Worm (Caenorhabditis elegans) whole organism, L4 larva: ENCODE results near the gene ZK180.6.
A peak's percentile ranks its signal among the peaks of the same experiment; 100 is the strongest.

Source experiments
- F10B5.3 ChIP-seq: sonication (generic microtip); optimal IDR thresholded peaks from 2 replicates; lab custom pipeline; 2016; ENCODE audit warnings: mild to moderate bottlenecking, missing genetic modification characterization, missing compliant biosample characterization
- F44E2.7 ChIP-seq: fragments of 200-800 bp; sonication (Bioruptor generic); IDR thresholded peaks from 2 replicates; pipeline ENCODE4 v2.1.2; 2022; ENCODE audit warnings: missing genetic modification characterization, missing compliant biosample characterization
- R02D3.7 ChIP-seq: fragments of 150-350 bp; sonication (generic microtip); optimal IDR thresholded peaks from 3 replicates; lab custom pipeline; 2014; ENCODE audit warnings: missing biosample characterization, missing genetic modification characterization
- Y105C5A.15 ChIP-seq: fragments of 200-800 bp; sonication (Bioruptor generic); IDR thresholded peaks from 2 replicates; pipeline ENCODE4 v1.3.6; 2022; ENCODE audit warnings: missing genetic modification characterization, missing compliant biosample characterization
- Y5F2A.4 ChIP-seq: fragments of 200-800 bp; sonication (Bioruptor generic); optimal IDR thresholded peaks from 2 replicates; lab custom pipeline; 2018; ENCODE audit warnings: mild to moderate bottlenecking, missing genetic modification characterization, missing compliant biosample characterization
- aly-2 ChIP-seq: sonication (generic microtip); optimal IDR thresholded peaks from 2 replicates; lab custom pipeline; 2018; ENCODE audit warnings: missing biosample characterization, missing genetic modification characterization
- arid-1 ChIP-seq: fragments of 200-800 bp; sonication (Bioruptor generic); conservative IDR thresholded peaks from 2 replicates; pipeline ENCODE4 v1.3.6; 2022; ENCODE audit warnings: missing genetic modification reagents, missing genetic modification characterization, missing compliant biosample characterization
- ceh-62 ChIP-seq: sonication (generic microtip); optimal IDR thresholded peaks from 2 replicates; lab custom pipeline; 2017; ENCODE audit warnings: missing biosample characterization, missing genetic modification characterization
- cey-2 ChIP-seq: sonication (generic microtip); optimal IDR thresholded peaks from 3 replicates; lab custom pipeline; 2017; ENCODE audit warnings: missing genetic modification characterization, mild to moderate bottlenecking, missing compliant biosample characterization, antibody characterized with exemption, borderline replicate concordance; ENCODE audit not compliant: insufficient read depth
- daf-12 ChIP-seq: fragments of 150-350 bp; optimal IDR thresholded peaks from 2 replicates; lab custom pipeline; 2014; ENCODE audit warnings: missing biosample characterization, missing genetic modification reagents, missing genetic modification characterization
- daf-16 ChIP-seq, 3 experiments: sonication (generic microtip); optimal IDR thresholded peaks; 2 replicates each; lab custom pipeline; 2016 to 2017; ENCODE audit warnings: missing genetic modification characterization in 3 of 3, missing genetic modification reagents in 3 of 3, mild to moderate bottlenecking in 2 of 3, missing compliant biosample characterization in 2 of 3, missing biosample characterization in 1 of 3, moderate library complexity in 1 of 3
- daf-19 ChIP-seq: fragments of 200-800 bp; sonication (Bioruptor generic); conservative IDR thresholded peaks from 2 replicates; pipeline ENCODE4 v1.3.6; 2022; ENCODE audit warnings: missing genetic modification characterization, missing compliant biosample characterization
- daf-8 ChIP-seq: fragments of 200-800 bp; sonication (Bioruptor generic); IDR thresholded peaks from 2 replicates; pipeline ENCODE4 v1.3.6; 2022; ENCODE audit warnings: missing genetic modification characterization, missing compliant biosample characterization
- dmd-8 ChIP-seq: fragments of 200-800 bp; sonication (Bioruptor generic); IDR thresholded peaks from 2 replicates; pipeline ENCODE4 v1.3.6; 2022; ENCODE audit warnings: missing genetic modification characterization, missing compliant biosample characterization
- dpl-1 ChIP-seq: fragments of 150-350 bp; optimal IDR thresholded peaks from 2 replicates; lab custom pipeline; 2014; ENCODE audit warnings: missing biosample characterization, missing genetic modification reagents, missing genetic modification characterization
- duxl-1 ChIP-seq: sonication (generic microtip); optimal IDR thresholded peaks from 2 replicates; lab custom pipeline; 2016; ENCODE audit warnings: mild to moderate bottlenecking, missing genetic modification characterization, moderate library complexity, missing compliant biosample characterization; ENCODE audit not compliant: poor library complexity
- dve-1 ChIP-seq: sonication (generic microtip); optimal IDR thresholded peaks from 2 replicates; lab custom pipeline; 2017; ENCODE audit warnings: antibody characterized with exemption, mild to moderate bottlenecking, missing genetic modification characterization, missing compliant biosample characterization; ENCODE audit not compliant: insufficient read depth
- fkh-10 ChIP-seq: fragments of 150-350 bp; optimal IDR thresholded peaks from 2 replicates; lab custom pipeline; 2014; ENCODE audit warnings: missing biosample characterization, missing genetic modification reagents, missing genetic modification characterization
- fos-1 ChIP-seq: fragments of 150-350 bp; optimal IDR thresholded peaks from 2 replicates; lab custom pipeline; 2014; ENCODE audit warnings: missing biosample characterization, missing genetic modification characterization
- hlh-11 ChIP-seq: fragments of 200-800 bp; sonication (Bioruptor generic); optimal IDR thresholded peaks from 2 replicates; lab custom pipeline; 2018; ENCODE audit warnings: mild to moderate bottlenecking, missing genetic modification characterization, missing compliant biosample characterization
- hlh-30 ChIP-seq: sonication (generic microtip); optimal IDR thresholded peaks from 2 replicates; lab custom pipeline; 2017; ENCODE audit warnings: antibody characterized with exemption, mild to moderate bottlenecking, missing genetic modification characterization, missing compliant biosample characterization; ENCODE audit not compliant: insufficient read depth
- jun-1 ChIP-seq: fragments of 150-350 bp; optimal IDR thresholded peaks from 2 replicates; lab custom pipeline; 2014; ENCODE audit warnings: missing biosample characterization, missing genetic modification reagents, missing genetic modification characterization
- lin-13 ChIP-seq: fragments of 150-350 bp; optimal IDR thresholded peaks from 2 replicates; lab custom pipeline; 2014; ENCODE audit warnings: missing biosample characterization, missing genetic modification reagents, missing genetic modification characterization
- lin-15B ChIP-seq: fragments of 150-350 bp; sonication (generic microtip); optimal IDR thresholded peaks from 3 replicates; lab custom pipeline; 2014; ENCODE audit warnings: missing biosample characterization, missing genetic modification characterization
- lin-39 ChIP-seq: fragments of 150-350 bp; optimal IDR thresholded peaks from 2 replicates; lab custom pipeline; 2014; ENCODE audit warnings: missing biosample characterization, missing genetic modification reagents, missing genetic modification characterization
- lir-3 ChIP-seq: sonication (generic microtip); optimal IDR thresholded peaks from 2 replicates; lab custom pipeline; 2016; ENCODE audit warnings: mild to moderate bottlenecking, missing genetic modification characterization, missing compliant biosample characterization
- mep-1 ChIP-seq: fragments of 150-350 bp; sonication (generic microtip); optimal IDR thresholded peaks from 3 replicates; lab custom pipeline; 2014; ENCODE audit warnings: missing biosample characterization, missing genetic modification characterization
- mes-2 ChIP-seq: sonication (generic microtip); optimal IDR thresholded peaks from 2 replicates; lab custom pipeline; 2016; ENCODE audit warnings: missing genotype, mild to moderate bottlenecking, missing genetic modification characterization, missing compliant biosample characterization; ENCODE audit not compliant: poor library complexity, severe bottlenecking
- mxl-3 ChIP-seq: fragments of 200-800 bp; sonication (Bioruptor generic); optimal IDR thresholded peaks from 2 replicates; lab custom pipeline; 2018; ENCODE audit warnings: mild to moderate bottlenecking, missing genetic modification characterization, missing compliant biosample characterization
- nhr-10 ChIP-seq: fragments of 150-350 bp; optimal IDR thresholded peaks from 2 replicates; lab custom pipeline; 2014; ENCODE audit warnings: missing biosample characterization, missing genetic modification characterization
- nhr-11 ChIP-seq: fragments of 150-350 bp; optimal IDR thresholded peaks from 2 replicates; lab custom pipeline; 2014; ENCODE audit warnings: missing biosample characterization, missing genetic modification characterization
- nhr-28 ChIP-seq: fragments of 150-350 bp; optimal IDR thresholded peaks from 2 replicates; lab custom pipeline; 2014; ENCODE audit warnings: missing biosample characterization, missing genetic modification characterization
- nhr-41 ChIP-seq: fragments of 200-800 bp; sonication (Bioruptor generic); IDR thresholded peaks from 2 replicates; pipeline ENCODE4 v1.3.6; 2022; ENCODE audit warnings: missing genetic modification reagents, missing genetic modification characterization, missing compliant biosample characterization
- pha-4 ChIP-seq, 2 experiments: fragments of 150-350 bp in 1 of 2; fragments of 200-800 bp in 1 of 2; sonication (Bioruptor generic) in 1 of 2; IDR thresholded peaks in 1 of 2; optimal IDR thresholded peaks in 1 of 2; 2 replicates each; pipeline versions ENCODE4 v1.3.6 to Lab custom; 2014 to 2022; ENCODE audit warnings: missing genetic modification characterization in 2 of 2, missing genetic modification reagents in 2 of 2, missing biosample characterization in 1 of 2, missing compliant biosample characterization in 1 of 2
- pqm-1 ChIP-seq: sonication (generic microtip); optimal IDR thresholded peaks from 2 replicates; lab custom pipeline; 2017; ENCODE audit warnings: missing biosample characterization, missing genetic modification characterization
- rbr-2 ChIP-seq: sonication (generic microtip); optimal IDR thresholded peaks from 2 replicates; lab custom pipeline; 2016; ENCODE audit warnings: missing genotype, missing genetic modification characterization, missing compliant biosample characterization
- saeg-2 ChIP-seq: fragments of 200-800 bp; sonication (Bioruptor generic); IDR thresholded peaks from 2 replicates; pipeline ENCODE4 v1.3.6; 2022; ENCODE audit warnings: missing genetic modification reagents, missing genetic modification characterization, missing compliant biosample characterization
- sdz-12 ChIP-seq: fragments of 200-800 bp; sonication (Bioruptor generic); optimal IDR thresholded peaks from 2 replicates; lab custom pipeline; 2018; ENCODE audit warnings: mild to moderate bottlenecking, missing genetic modification characterization, missing compliant biosample characterization
- spr-3 ChIP-seq: fragments of 200-800 bp; sonication (Bioruptor generic); optimal IDR thresholded peaks from 2 replicates; lab custom pipeline; 2018; ENCODE audit warnings: mild to moderate bottlenecking, missing genetic modification characterization, missing compliant biosample characterization
- unc-39 ChIP-seq: sonication (generic microtip); optimal IDR thresholded peaks from 2 replicates; lab custom pipeline; 2017; ENCODE audit warnings: missing biosample characterization, missing genetic modification characterization
- unc-62 ChIP-seq, 3 experiments: fragments of 150-350 bp in 1 of 3; sonication (generic microtip); optimal IDR thresholded peaks in 2 of 3; peaks in 1 of 3; 1 replicate in 1 of 3; 2 replicates in 2 of 3; lab custom pipeline; 2014 to 2017; ENCODE audit warnings: missing biosample characterization in 3 of 3, missing genetic modification characterization in 3 of 3, missing genetic modification reagents in 3 of 3, missing genotype in 1 of 3
- zip-2 ChIP-seq: fragments of 150-350 bp; optimal IDR thresholded peaks from 2 replicates; lab custom pipeline; 2014; ENCODE audit warnings: missing biosample characterization, missing genetic modification characterization
- ztf-11 ChIP-seq: fragments of 150-350 bp; optimal IDR thresholded peaks from 2 replicates; lab custom pipeline; 2014; ENCODE audit warnings: missing biosample characterization, missing genetic modification characterization

ZK180.6 gene

ce11 chrIV:4482531-4482930 lies 42.3 kb downstream of the ZK180.6 start, which contains the start of gene M01H9.4 (continued):
- TF ChIP-seq ztf-11 (tag; lab: Kevin White, UChicago) (no peak), nhr-28 (peak; percentile 93), nhr-41 (GFP tag; lab: Robert Waterston, UW) (no peak), R02D3.7 (no peak), hlh-30 (tag; lab: Kevin White, UChicago) (peak; percentile 26), cey-2 (tag; lab: Kevin White, UChicago) (no peak), unc-39 (tag; lab: Kevin White, UChicago) (no peak), pha-4 (GFP tag; IDR thresholded peaks at IDR 0.05; lab: Robert Waterston, UW) (no peak), pha-4 (tag; optimal IDR thresholded peaks at IDR 0.05; lab: Kevin White, UChicago) (no peak), mxl-3 (GFP tag; lab: Kevin White, UChicago) (peak; percentile 4), arid-1 (GFP tag; lab: Robert Waterston, UW) (no peak), duxl-1 (tag; lab: Kevin White, UChicago) (no peak), lin-39 (no peak), saeg-2 (no peak), ceh-62 (tag; lab: Kevin White, UChicago) (no peak), jun-1 (tag; lab: Kevin White, UChicago) (no peak), mep-1 (tag; lab: Kevin White, UChicago) (no peak), nhr-10 (tag; lab: Kevin White, UChicago) (no peak), daf-19 (no peak), rbr-2 (tag; lab: Kevin White, UChicago) (no peak), dve-1 (tag; lab: Kevin White, UChicago) (peak; percentile 89), hlh-11 (tag; lab: Kevin White, UChicago) (peak; percentile 67), lin-13 (no peak), unc-62 (GFP tag; optimal IDR thresholded peaks at IDR 0.05 in 1 of 2; lab: Kevin White, UChicago) (no peak), unc-62 (tag; optimal IDR thresholded peaks at IDR 0.05; lab: Kevin White, UChicago) (no peak), lin-15B (no peak), sdz-12 (GFP tag; lab: Kevin White, UChicago) (no peak), dmd-8 (GFP tag; lab: Robert Waterston, UW) (no peak)

DNA sequence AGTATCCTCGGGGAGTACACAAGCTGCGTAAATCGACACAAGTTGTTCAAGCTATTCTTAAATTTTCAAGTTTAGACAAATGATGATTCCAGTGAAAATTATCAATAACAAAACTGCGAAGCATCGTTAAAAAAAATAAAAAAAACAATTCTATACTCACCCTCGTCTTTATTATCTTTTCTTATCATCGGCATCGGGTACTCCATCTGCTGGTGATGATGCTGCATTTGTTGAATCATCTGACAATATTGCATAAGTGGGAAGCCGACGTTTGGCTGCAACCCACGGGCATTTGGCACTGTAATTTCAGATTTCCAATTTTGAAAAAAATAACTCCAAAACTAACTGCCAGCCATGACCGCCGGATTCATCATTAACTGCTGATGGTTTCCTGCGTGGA lies 43.5 kb downstream of the ZK180.6 start:
- TF ChIP-seq fos-1 (tag; lab: Kevin White, UChicago) (no peak), F10B5.3 (tag; lab: Kevin White, UChicago) (no peak), hlh-30 (tag; lab: Kevin White, UChicago) (peak; percentile 41), lir-3 (tag; lab: Kevin White, UChicago) (no peak), mes-2 (tag; lab: Kevin White, UChicago) (no peak), pqm-1 (tag; lab: Kevin White, UChicago) (peak; percentile 6), nhr-11 (tag; lab: Kevin White, UChicago) (no peak), pha-4 (GFP tag; IDR thresholded peaks at IDR 0.05; lab: Robert Waterston, UW) (no peak), pha-4 (tag; optimal IDR thresholded peaks at IDR 0.05; lab: Kevin White, UChicago) (no peak), fkh-10 (no peak), nhr-28 (peak; percentile 31), daf-12 (tag; lab: Kevin White, UChicago) (no peak), lin-39 (no peak), daf-8 (GFP tag; lab: Robert Waterston, UW) (no peak), aly-2 (tag; lab: Kevin White, UChicago) (no peak), F44E2.7 (GFP tag; lab: Robert Waterston, UW) (no peak), Y105C5A.15 (GFP tag; lab: Robert Waterston, UW) (no peak), nhr-41 (GFP tag; lab: Robert Waterston, UW) (no peak), dve-1 (tag; lab: Kevin White, UChicago) (peak; percentile 13), daf-16 (GFP tag; optimal IDR thresholded peaks at IDR 0.05; lab: Kevin White, UChicago) (no peak), daf-16 (tag; optimal IDR thresholded peaks at IDR 0.05; lab: Kevin White, UChicago) (peak; percentile 59), Y5F2A.4 (GFP tag; lab: Kevin White, UChicago) (no peak), spr-3 (GFP tag; lab: Kevin White, UChicago) (no peak), dpl-1 (GFP tag; lab: Kevin White, UChicago) (no peak), cey-2 (tag; lab: Kevin White, UChicago) (no peak), zip-2 (tag; lab: Kevin White, UChicago) (no peak)
